Worm (Caenorhabditis elegans) whole organism, L1 larva: Measurements from ENCODE around the gene R06F6.8.

Experiments used
- C04F5.9 ChIP-seq: sonication (generic microtip); optimal IDR thresholded peaks from 2 replicates; lab custom pipeline; 2016; ENCODE audit warnings: missing genetic modification characterization, missing compliant biosample characterization
- C16A3.4 ChIP-seq: fragments of 150-350 bp; optimal IDR thresholded peaks from 2 replicates; lab custom pipeline; 2014; ENCODE audit warnings: missing biosample characterization, missing genetic modification characterization
- F16B12.6 ChIP-seq: fragments of 150-350 bp; optimal IDR thresholded peaks from 2 replicates; lab custom pipeline; 2014; ENCODE audit warnings: missing biosample characterization, missing genetic modification characterization
- alr-1 ChIP-seq: fragments of 200-800 bp; sonication (Bioruptor generic); optimal IDR thresholded peaks from 2 replicates; lab custom pipeline; 2018; ENCODE audit warnings: borderline replicate concordance, mild to moderate bottlenecking, missing genetic modification characterization, missing compliant biosample characterization
- ama-1 ChIP-seq: fragments of 150-350 bp; optimal IDR thresholded peaks from 2 replicates; lab custom pipeline; 2014
- ceh-63 ChIP-seq: fragments of 200-800 bp; sonication (Bioruptor generic); optimal IDR thresholded peaks from 2 replicates; lab custom pipeline; 2018; ENCODE audit warnings: mild to moderate bottlenecking, missing genetic modification characterization, missing compliant biosample characterization
- ceh-8 ChIP-seq: fragments of 200-800 bp; sonication (Bioruptor generic); optimal IDR thresholded peaks from 2 replicates; lab custom pipeline; 2018; ENCODE audit warnings: mild to moderate bottlenecking, missing genetic modification characterization, moderate library complexity, missing compliant biosample characterization
- ceh-82 ChIP-seq, 3 experiments: fragments of 150-350 bp in 1 of 3; sonication (generic microtip) in 2 of 3; optimal IDR thresholded peaks; 2 replicates each; lab custom pipeline; 2014 to 2017; ENCODE audit warnings: missing biosample characterization in 3 of 3, missing genetic modification characterization in 3 of 3
- ceh-88 ChIP-seq: fragments of 200-800 bp; sonication (Bioruptor generic); IDR thresholded peaks from 2 replicates; pipeline ENCODE4 v1.3.6; 2022; ENCODE audit warnings: missing genetic modification characterization, missing compliant biosample characterization
- ceh-90 ChIP-seq: sonication (generic microtip); optimal IDR thresholded peaks from 2 replicates; lab custom pipeline; 2016; ENCODE audit warnings: missing genetic modification characterization, missing compliant biosample characterization
- ces-1 ChIP-seq: fragments of 150-350 bp; optimal IDR thresholded peaks from 2 replicates; lab custom pipeline; 2014; ENCODE audit warnings: missing biosample characterization, missing genetic modification reagents, missing genetic modification characterization
- dpl-1 ChIP-seq, 3 experiments: fragments of 150-350 bp in 2 of 3; sonication (generic microtip) in 1 of 3; optimal IDR thresholded peaks; 2 replicates each; lab custom pipeline; 2014 to 2017; ENCODE audit warnings: missing biosample characterization in 3 of 3, missing genetic modification characterization in 3 of 3, missing genetic modification reagents in 3 of 3
- efl-3 ChIP-seq: fragments of 200-800 bp; sonication (Bioruptor generic); optimal IDR thresholded peaks from 2 replicates; lab custom pipeline; 2018; ENCODE audit warnings: mild to moderate bottlenecking, missing genetic modification characterization, missing compliant biosample characterization
- egl-13 ChIP-seq: sonication (generic microtip); optimal IDR thresholded peaks from 2 replicates; lab custom pipeline; 2016; ENCODE audit warnings: missing genotype, missing genetic modification reagents, missing genetic modification characterization, missing compliant biosample characterization
- elt-2 ChIP-seq: sonication (generic microtip); optimal IDR thresholded peaks from 2 replicates; lab custom pipeline; 2016; ENCODE audit warnings: missing genetic modification characterization, mild to moderate bottlenecking, inconsistent platforms, missing compliant biosample characterization, missing genetic modification reagents
- elt-3 ChIP-seq, 6 experiments: fragments of 150-350 bp in 1 of 6; sonication (generic microtip); optimal IDR thresholded peaks; 2 replicates each; lab custom pipeline; 2017 to 2018; ENCODE audit warnings: missing biosample characterization in 6 of 6, missing genetic modification characterization in 6 of 6, inconsistent platforms in 1 of 6
- ets-5 ChIP-seq: fragments of 200-800 bp; sonication (Bioruptor generic); IDR thresholded peaks from 2 replicates; pipeline ENCODE4 v1.3.6; 2022; ENCODE audit warnings: missing genetic modification characterization, missing compliant biosample characterization
- fkh-8 ChIP-seq: sonication (generic microtip); optimal IDR thresholded peaks from 2 replicates; lab custom pipeline; 2016; ENCODE audit warnings: mild to moderate bottlenecking, missing genetic modification characterization, missing compliant biosample characterization
- hlh-17 ChIP-seq: fragments of 200-800 bp; sonication (Bioruptor generic); optimal IDR thresholded peaks from 2 replicates; lab custom pipeline; 2018; ENCODE audit warnings: missing genetic modification characterization, mild to moderate bottlenecking, missing compliant biosample characterization, moderate library complexity, borderline replicate concordance
- hlh-4 ChIP-seq: sonication (generic microtip); optimal IDR thresholded peaks from 2 replicates; lab custom pipeline; 2016; ENCODE audit warnings: mild to moderate bottlenecking, missing genetic modification characterization, missing compliant biosample characterization
- hpl-2 ChIP-seq: fragments of 150-350 bp; optimal IDR thresholded peaks from 2 replicates; lab custom pipeline; 2014; ENCODE audit warnings: missing biosample characterization, missing genetic modification reagents, missing genetic modification characterization
- jun-1 ChIP-seq: fragments of 150-350 bp; optimal IDR thresholded peaks from 2 replicates; lab custom pipeline; 2014; ENCODE audit warnings: missing biosample characterization, missing genetic modification reagents, missing genetic modification characterization
- lin-13 ChIP-seq: fragments of 150-350 bp; optimal IDR thresholded peaks from 2 replicates; lab custom pipeline; 2014; ENCODE audit warnings: missing biosample characterization, missing genetic modification reagents, missing genetic modification characterization
- lin-14 ChIP-seq: fragments of 200-800 bp; sonication (Bioruptor generic); optimal IDR thresholded peaks from 2 replicates; lab custom pipeline; 2018; ENCODE audit warnings: mild to moderate bottlenecking, missing genetic modification characterization, moderate library complexity, missing compliant biosample characterization
- lin-15B ChIP-seq: fragments of 150-350 bp; sonication (generic microtip); optimal IDR thresholded peaks from 3 replicates; lab custom pipeline; 2014; ENCODE audit warnings: missing biosample characterization, missing genetic modification characterization
- lir-3 ChIP-seq: sonication (generic microtip); optimal IDR thresholded peaks from 2 replicates; lab custom pipeline; 2016; ENCODE audit warnings: mild to moderate bottlenecking, missing genetic modification characterization, moderate library complexity, missing compliant biosample characterization; ENCODE audit not compliant: poor library complexity
- lsy-2 ChIP-seq, 2 experiments: fragments of 150-350 bp; optimal IDR thresholded peaks; 2 replicates each; lab custom pipeline; 2014; ENCODE audit warnings: missing biosample characterization in 2 of 2, missing genetic modification characterization in 2 of 2
- mdl-1 ChIP-seq, 2 experiments: fragments of 150-350 bp; optimal IDR thresholded peaks; 2 replicates each; lab custom pipeline; 2014 to 2017; ENCODE audit warnings: missing biosample characterization in 2 of 2, missing genetic modification characterization in 2 of 2, inconsistent platforms in 1 of 2
- mep-1 ChIP-seq: fragments of 150-350 bp; optimal IDR thresholded peaks from 2 replicates; lab custom pipeline; 2014; ENCODE audit warnings: missing biosample characterization, missing genetic modification characterization
- nhr-12 ChIP-seq: sonication (generic microtip); optimal IDR thresholded peaks from 2 replicates; lab custom pipeline; 2017; ENCODE audit warnings: missing biosample characterization, missing genetic modification characterization
- nhr-19 ChIP-seq: fragments of 200-800 bp; sonication (Bioruptor generic); conservative IDR thresholded peaks from 2 replicates; pipeline ENCODE4 v1.3.6; 2022; ENCODE audit warnings: missing genetic modification characterization, missing compliant biosample characterization
- nhr-237 ChIP-seq: fragments of 150-350 bp; optimal IDR thresholded peaks from 2 replicates; lab custom pipeline; 2014; ENCODE audit warnings: missing biosample characterization, missing genetic modification characterization
- nhr-28 ChIP-seq: fragments of 150-350 bp; optimal IDR thresholded peaks from 2 replicates; lab custom pipeline; 2014; ENCODE audit warnings: missing biosample characterization, missing genetic modification characterization
- nhr-47 ChIP-seq: sonication (generic microtip); optimal IDR thresholded peaks from 2 replicates; lab custom pipeline; 2016; ENCODE audit warnings: mild to moderate bottlenecking, missing genetic modification characterization, moderate library complexity, missing compliant biosample characterization
- nhr-71 ChIP-seq: sonication (generic microtip); optimal IDR thresholded peaks from 2 replicates; lab custom pipeline; 2016; ENCODE audit warnings: mild to moderate bottlenecking, missing genetic modification characterization, moderate library complexity, missing compliant biosample characterization
- nhr-77 ChIP-seq: fragments of 150-350 bp; optimal IDR thresholded peaks from 2 replicates; lab custom pipeline; 2014; ENCODE audit warnings: missing biosample characterization, missing genetic modification characterization
- nhr-84 ChIP-seq: sonication (generic microtip); optimal IDR thresholded peaks from 2 replicates; lab custom pipeline; 2017; ENCODE audit warnings: missing biosample characterization, missing genetic modification characterization
- nhr-85 ChIP-seq: sonication (generic microtip); peaks from one replicate; lab custom pipeline; 2016; ENCODE audit warnings: missing genetic modification characterization, inconsistent platforms, missing compliant biosample characterization
- pax-3 ChIP-seq: fragments of 200-800 bp; sonication (Bioruptor generic); optimal IDR thresholded peaks from 2 replicates; lab custom pipeline; 2018; ENCODE audit warnings: mild to moderate bottlenecking, missing genetic modification characterization, moderate library complexity, missing compliant biosample characterization
- pqm-1 ChIP-seq: sonication (generic microtip); optimal IDR thresholded peaks from 3 replicates; lab custom pipeline; 2017; ENCODE audit warnings: missing biosample characterization, missing genetic modification characterization
- snpc-4 ChIP-seq: fragments of 150-350 bp; optimal IDR thresholded peaks from 2 replicates; lab custom pipeline; 2014; ENCODE audit warnings: missing biosample characterization, missing genetic modification characterization
- snu-23 ChIP-seq: sonication (generic microtip); optimal IDR thresholded peaks from 2 replicates; lab custom pipeline; 2016; ENCODE audit warnings: missing genetic modification characterization, missing compliant biosample characterization
- sox-4 ChIP-seq: sonication (generic microtip); optimal IDR thresholded peaks from 2 replicates; lab custom pipeline; 2016; ENCODE audit warnings: missing genetic modification characterization, missing compliant biosample characterization
- sptf-1 ChIP-seq: fragments of 150-350 bp; optimal IDR thresholded peaks from 2 replicates; lab custom pipeline; 2014; ENCODE audit warnings: missing biosample characterization, missing genetic modification characterization
- tbx-2 ChIP-seq: sonication (generic microtip); optimal IDR thresholded peaks from 2 replicates; lab custom pipeline; 2016; ENCODE audit warnings: missing genetic modification characterization, missing compliant biosample characterization
- unc-130 ChIP-seq: fragments of 150-350 bp; optimal IDR thresholded peaks from 2 replicates; lab custom pipeline; 2017; ENCODE audit warnings: missing biosample characterization, missing genetic modification characterization, inconsistent platforms
- unc-62 ChIP-seq: fragments of 150-350 bp; optimal IDR thresholded peaks from 2 replicates; lab custom pipeline; 2014; ENCODE audit warnings: missing biosample characterization, missing genetic modification reagents, missing genetic modification characterization
- unc-98 ChIP-seq: fragments of 200-800 bp; sonication (Bioruptor generic); IDR thresholded peaks from 2 replicates; pipeline ENCODE4 v1.3.6; 2022; ENCODE audit warnings: missing genetic modification characterization, missing compliant biosample characterization
- vab-15 ChIP-seq: sonication (generic microtip); optimal IDR thresholded peaks from 2 replicates; lab custom pipeline; 2017; ENCODE audit warnings: missing genotype, mild to moderate bottlenecking, missing genetic modification characterization, missing compliant biosample characterization
- xbp-1 ChIP-seq: sonication (generic microtip); optimal IDR thresholded peaks from 2 replicates; lab custom pipeline; 2016; ENCODE audit warnings: missing genetic modification characterization, missing compliant biosample characterization
- zip-4 ChIP-seq: fragments of 200-800 bp; sonication (Bioruptor generic); optimal IDR thresholded peaks from 2 replicates; lab custom pipeline; 2018; ENCODE audit warnings: mild to moderate bottlenecking, missing genetic modification characterization, moderate library complexity, missing compliant biosample characterization
- ztf-11 ChIP-seq, 2 experiments: sonication (generic microtip); optimal IDR thresholded peaks; 2 replicates each; lab custom pipeline; 2016 to 2017; ENCODE audit warnings: missing genetic modification characterization in 2 of 2, missing biosample characterization in 1 of 2, missing compliant biosample characterization in 1 of 2
- ztf-4 ChIP-seq: fragments of 150-350 bp; optimal IDR thresholded peaks from 2 replicates; lab custom pipeline; 2014; ENCODE audit warnings: missing biosample characterization, missing genetic modification characterization

The R06F6.8 gene

ce11 chrII:10824046-10824445 is 4.3 kb upstream of the R06F6.8 start, which contains the start of the genes R06F6.12 and mix-1 (continued):
- TF ChIP-seq snpc-4 (tag; lab: Kevin White, UChicago) (peak; percentile 35), jun-1 (no peak), elt-2 (tag; lab: Kevin White, UChicago) (no peak), ztf-11 (tag; optimal IDR thresholded peaks at IDR 0.05; lab: Kevin White, UChicago) (no peak), egl-13 (tag; lab: Kevin White, UChicago) (no peak), unc-130 (tag; lab: Kevin White, UChicago) (peak; percentile 74), nhr-237 (tag; lab: Kevin White, UChicago) (no peak), snu-23 (GFP tag; lab: Kevin White, UChicago) (peak; percentile 72), ama-1 (no peak), nhr-84 (tag; lab: Kevin White, UChicago) (no peak), fkh-8 (tag; lab: Kevin White, UChicago) (no peak), nhr-71 (tag; lab: Kevin White, UChicago) (peak; percentile 73), mdl-1 (tag; optimal IDR thresholded peaks at IDR 0.05; lab: Kevin White, UChicago) (peak in 1 of 2 experiments; percentile 35), lir-3 (tag; lab: Kevin White, UChicago) (no peak), ceh-90 (tag; lab: Kevin White, UChicago) (no peak), hlh-17 (GFP tag; lab: Kevin White, UChicago) (no peak), sptf-1 (tag; lab: Kevin White, UChicago) (no peak), nhr-85 (tag; lab: Kevin White, UChicago) (peak; percentile 70), C04F5.9 (tag; lab: Kevin White, UChicago) (peak; percentile 78), unc-98 (GFP tag; lab: Robert Waterston, UW) (no peak), C16A3.4 (tag; lab: Kevin White, UChicago) (peak; percentile 55), dpl-1 (GFP tag; optimal IDR thresholded peaks at IDR 0.05; lab: Kevin White, UChicago) (peak; percentile 84 to 89 (median 89)), tbx-2 (tag; lab: Kevin White, UChicago) (peak; percentile 44), nhr-47 (peak; percentile 75), ceh-8 (GFP tag; lab: Kevin White, UChicago) (no peak), alr-1 (tag; lab: Kevin White, UChicago) (no peak), ztf-4 (tag; lab: Kevin White, UChicago) (no peak), unc-62 (GFP tag; lab: Kevin White, UChicago) (no peak), vab-15 (tag; lab: Kevin White, UChicago) (no peak), hpl-2 (GFP tag; lab: Kevin White, UChicago) (no peak), hlh-4 (tag; lab: Kevin White, UChicago) (no peak), xbp-1 (tag; lab: Kevin White, UChicago) (peak; percentile 47), nhr-12 (no peak), ces-1 (no peak), ceh-88 (GFP tag; lab: Robert Waterston, UW) (no peak), nhr-19 (GFP tag; lab: Robert Waterston, UW) (peak; percentile 37; the same call in 1 of the 2 replicates), pax-3 (tag; lab: Kevin White, UChicago) (no peak), lin-14 (peak; percentile 42), efl-3 (GFP tag; lab: Kevin White, UChicago) (no peak), sox-4 (no peak), pqm-1 (no peak), ceh-82 (tag; optimal IDR thresholded peaks at IDR 0.05; lab: Kevin White, UChicago) (peak; percentile 49 to 60 (median 50)), zip-4 (no peak), lin-13 (GFP tag; lab: Kevin White, UChicago) (peak; percentile 49), nhr-28 (tag; lab: Kevin White, UChicago) (no peak), elt-3 (tag; optimal IDR thresholded peaks at IDR 0.05; lab: Kevin White, UChicago) (peak in 1 of 6 experiments; percentile 15), mep-1 (tag; lab: Kevin White, UChicago) (peak; percentile 86), lsy-2 (tag; optimal IDR thresholded peaks at IDR 0.05; lab: Kevin White, UChicago) (peak; percentile 79 to 82), ceh-63 (no peak), F16B12.6 (tag; lab: Kevin White, UChicago) (peak; percentile 98), nhr-77 (tag; lab: Kevin White, UChicago) (no peak), lin-15B (tag; lab: Kevin White, UChicago) (peak; percentile 47), ets-5 (GFP tag; lab: Robert Waterston, UW) (no peak)
